Worm (Caenorhabditis elegans) whole organism, midembryonic: ENCODE measurements around the gene str-67.

ENCODE experiments used
- T22C8.4 ChIP-seq: fragments of 200-800 bp; sonication (Bioruptor generic); IDR thresholded peaks from 2 replicates; pipeline ENCODE4 v1.3.6; 2022; ENCODE audit warnings: missing genetic modification characterization, missing compliant biosample characterization
- cog-1 ChIP-seq: sonication (generic microtip); optimal IDR thresholded peaks from 2 replicates; lab custom pipeline; 2016; ENCODE audit warnings: missing genetic modification characterization, missing compliant biosample characterization
- flt-1 ChIP-seq: fragments of 200-800 bp; sonication (Bioruptor generic); IDR thresholded peaks from 2 replicates; pipeline ENCODE4 v1.3.6; 2022; ENCODE audit warnings: missing genetic modification characterization, missing compliant biosample characterization
- klf-2 ChIP-seq: fragments of 200-800 bp; sonication (Bioruptor generic); conservative IDR thresholded peaks from 2 replicates; pipeline ENCODE4 v1.3.6; 2022; ENCODE audit warnings: missing genetic modification reagents, missing genetic modification characterization, missing compliant biosample characterization
- med-1 ChIP-seq: sonication (generic microtip); optimal IDR thresholded peaks from 2 replicates; lab custom pipeline; 2017; ENCODE audit warnings: missing genetic modification characterization, mild to moderate bottlenecking, missing compliant biosample characterization, antibody characterized with exemption, missing genetic modification reagents; ENCODE audit not compliant: insufficient read depth
- ref-1 ChIP-seq: fragments of 200-800 bp; sonication (Bioruptor generic); conservative IDR thresholded peaks from 2 replicates; pipeline ENCODE4 v1.3.6; 2022; ENCODE audit warnings: missing genetic modification reagents, missing genetic modification characterization, missing compliant biosample characterization
- tab-1 ChIP-seq: fragments of 200-800 bp; sonication (Bioruptor generic); IDR thresholded peaks from 2 replicates; pipeline ENCODE4 v1.3.6; 2022; ENCODE audit warnings: missing genetic modification characterization, missing compliant biosample characterization
- ztf-23 ChIP-seq: fragments of 200-800 bp; sonication (Bioruptor generic); IDR thresholded peaks from 2 replicates; pipeline ENCODE4 v1.3.6; 2022; ENCODE audit warnings: missing genetic modification reagents, missing genetic modification characterization, missing compliant biosample characterization
- ztf-29 ChIP-seq: fragments of 200-800 bp; sonication (Bioruptor generic); IDR thresholded peaks from 2 replicates; pipeline ENCODE4 v1.3.6; 2022; ENCODE audit warnings: missing genetic modification reagents, missing genetic modification characterization, missing compliant biosample characterization

The str-67 gene

ce11 chrV:1064491-1064890 lies at the start of gene str-67:
TSS of gene str-67 (minus strand) at chrV:1064591.
- TF ChIP-seq ref-1 (GFP tag; lab: Robert Waterston, UW) (no peak), flt-1 (GFP tag; lab: Robert Waterston, UW) (no peak), ztf-29 (GFP tag; lab: Robert Waterston, UW) (no peak), ztf-23 (no peak), cog-1 (tag; lab: Kevin White, UChicago) (no peak), med-1 (no peak), T22C8.4 (GFP tag; lab: Robert Waterston, UW) (no peak), klf-2 (GFP tag; lab: Robert Waterston, UW) (no peak), tab-1 (no peak)

ce11 chrV:1112658-1113057 lies 48.3 kb upstream of the str-67 start, which contains the start of gene Y50D4B.1:
TSS of gene Y50D4B.1 (plus strand) at chrV:1112958.
- TF ChIP-seq ztf-23 (no peak), ztf-29 (GFP tag; lab: Robert Waterston, UW) (no peak)

ce11 chrV:1112180-1112579 lies 47.8 kb upstream of the str-67 start:
- TF ChIP-seq med-1 = no peak
- no peak for TF ChIP-seq ref-1 (GFP tag; lab: Robert Waterston, UW)
- no peak for TF ChIP-seq klf-2 (GFP tag; lab: Robert Waterston, UW)
- TF ChIP-seq ztf-23 = no peak
- no peak for TF ChIP-seq cog-1 (tag; lab: Kevin White, UChicago)

ce11 chrV:1102569-1102968 lies 38.2 kb upstream of the str-67 start:
- TF ChIP-seq T22C8.4 (GFP tag; lab: Robert Waterston, UW) (no peak), ref-1 (GFP tag; lab: Robert Waterston, UW) (no peak), cog-1 (tag; lab: Kevin White, UChicago) (no peak), tab-1 (no peak), flt-1 (GFP tag; lab: Robert Waterston, UW) (no peak), ztf-29 (GFP tag; lab: Robert Waterston, UW) (no peak), ztf-23 (no peak), med-1 (no peak), klf-2 (GFP tag; lab: Robert Waterston, UW) (no peak)

- TF ChIP-seq klf-2 (GFP tag; lab: Robert Waterston, UW) = no peak
Measured at ce11 chrV:1100280-1100679, 35.9 kb upstream of the str-67 start, which contains the start of gene Y50D4B.2. TSS of gene Y50D4B.2 (plus strand) at chrV:1100580.

- TF ChIP-seq cog-1 (tag; lab: Kevin White, UChicago) (no peak), T22C8.4 (GFP tag; lab: Robert Waterston, UW) (no peak), klf-2 (GFP tag; lab: Robert Waterston, UW) (no peak), ztf-23 (no peak), tab-1 (no peak), ref-1 (GFP tag; lab: Robert Waterston, UW) (no peak), flt-1 (GFP tag; lab: Robert Waterston, UW) (no peak), med-1 (no peak), ztf-29 (GFP tag; lab: Robert Waterston, UW) (no peak)
Measured at ce11 chrV:1092359-1092758, 28.0 kb upstream of the str-67 start, which contains the start of gene Y50D4B.4. TSS of gene Y50D4B.4 (plus strand) at chrV:1092659.

- TF ChIP-seq ref-1 (GFP tag; lab: Robert Waterston, UW) (no peak), cog-1 (tag; lab: Kevin White, UChicago) (no peak), med-1 (no peak), tab-1 (no peak), flt-1 (GFP tag; lab: Robert Waterston, UW) (no peak), T22C8.4 (GFP tag; lab: Robert Waterston, UW) (no peak), klf-2 (GFP tag; lab: Robert Waterston, UW) (no peak), ztf-29 (GFP tag; lab: Robert Waterston, UW) (no peak), ztf-23 (no peak)
Measured at ce11 chrV:1087983-1088382, 23.6 kb upstream of the str-67 start, which contains the start of gene clec-203. TSS of gene clec-203 (plus strand) at chrV:1088283.

- TF ChIP-seq ztf-29 (GFP tag; lab: Robert Waterston, UW) (no peak), T22C8.4 (GFP tag; lab: Robert Waterston, UW) (no peak), flt-1 (GFP tag; lab: Robert Waterston, UW) (no peak), ztf-23 (no peak), klf-2 (GFP tag; lab: Robert Waterston, UW) (no peak)
Measured at ce11 chrV:1084016-1084415, 19.6 kb upstream of the str-67 start, which contains the start of gene Y50D4B.6. TSS of gene Y50D4B.6 (plus strand) at chrV:1084316.

- TF ChIP-seq klf-2 (GFP tag; lab: Robert Waterston, UW) (no peak), ztf-23 (no peak), T22C8.4 (GFP tag; lab: Robert Waterston, UW) (no peak), cog-1 (tag; lab: Kevin White, UChicago) (no peak), ref-1 (GFP tag; lab: Robert Waterston, UW) (no peak), tab-1 (no peak), flt-1 (GFP tag; lab: Robert Waterston, UW) (no peak), med-1 (no peak), ztf-29 (GFP tag; lab: Robert Waterston, UW) (no peak)
Measured at ce11 chrV:1074946-1075345, 10.6 kb upstream of the str-67 start, which contains the start of gene K10C9.1. TSS of gene K10C9.1 (plus strand) at chrV:1075246.

- no peak for TF ChIP-seq cog-1 (tag; lab: Kevin White, UChicago)
- no peak for TF ChIP-seq med-1
- no peak for TF ChIP-seq tab-1
- TF ChIP-seq ztf-29 (GFP tag; lab: Robert Waterston, UW) = no peak
- TF ChIP-seq ztf-23 = no peak
- no peak for TF ChIP-seq ref-1 (GFP tag; lab: Robert Waterston, UW)
- no peak for TF ChIP-seq T22C8.4 (GFP tag; lab: Robert Waterston, UW)
- TF ChIP-seq flt-1 (GFP tag; lab: Robert Waterston, UW) = no peak
- no peak for TF ChIP-seq klf-2 (GFP tag; lab: Robert Waterston, UW)
Measured at ce11 chrV:1067468-1067867, 3.1 kb upstream of the str-67 start, which contains the start of gene K10C9.7. TSS of gene K10C9.7 (minus strand) at chrV:1067568.
